Worm (Caenorhabditis elegans) whole organism, young adult: Measurements from ENCODE around the gene pelo-1.
A peak's percentile ranks its signal among the peaks of the same experiment; 100 is the strongest.

Source experiments
- B0035.1 ChIP-seq: sonication (generic microtip); optimal IDR thresholded peaks from 2 replicates; lab custom pipeline; 2016; ENCODE audit warnings: missing genetic modification characterization, mild to moderate bottlenecking, missing compliant biosample characterization, missing genotype, missing genetic modification reagents
- B0336.3 ChIP-seq: fragments of 200-800 bp; sonication (Bioruptor generic); IDR thresholded peaks from 2 replicates; pipeline ENCODE4 v1.3.6; 2022; ENCODE audit warnings: missing genetic modification characterization, missing compliant biosample characterization
- C06A6.2 ChIP-seq: fragments of 200-800 bp; sonication (Bioruptor generic); conservative IDR thresholded peaks from 2 replicates; pipeline ENCODE4 v1.3.6; 2022; ENCODE audit warnings: missing genetic modification characterization, missing compliant biosample characterization
- F10E7.11 ChIP-seq: sonication (generic microtip); optimal IDR thresholded peaks from 2 replicates; lab custom pipeline; 2017; ENCODE audit warnings: mild to moderate bottlenecking, missing genetic modification characterization, moderate library complexity, missing compliant biosample characterization
- F52B5.7 ChIP-seq: sonication (generic microtip); optimal IDR thresholded peaks from 2 replicates; lab custom pipeline; 2016; ENCODE audit warnings: mild to moderate bottlenecking, missing genetic modification characterization, missing compliant biosample characterization
- F57A8.1 ChIP-seq: fragments of 200-800 bp; sonication (Bioruptor generic); optimal IDR thresholded peaks from 2 replicates; lab custom pipeline; 2018; ENCODE audit warnings: mild to moderate bottlenecking, missing genetic modification characterization, moderate library complexity, missing compliant biosample characterization
- K12H6.12 ChIP-seq: fragments of 200-800 bp; sonication (Bioruptor generic); optimal IDR thresholded peaks from 2 replicates; lab custom pipeline; 2018; ENCODE audit warnings: mild to moderate bottlenecking, missing genetic modification characterization, missing compliant biosample characterization
- T07F8.4 ChIP-seq: sonication (generic microtip); optimal IDR thresholded peaks from 2 replicates; lab custom pipeline; 2016; ENCODE audit warnings: mild to moderate bottlenecking, missing genetic modification characterization, moderate library complexity, missing compliant biosample characterization
- Y53F4B.3 ChIP-seq: fragments of 200-800 bp; sonication (Bioruptor generic); IDR thresholded peaks from 2 replicates; pipeline ENCODE4 v1.3.6; 2022; ENCODE audit warnings: missing genetic modification reagents, missing genetic modification characterization, missing compliant biosample characterization
- Y79H2A.3 ChIP-seq: fragments of 200-800 bp; sonication (Bioruptor generic); conservative IDR thresholded peaks from 2 replicates; pipeline ENCODE4 v1.3.6; 2022; ENCODE audit warnings: missing genetic modification reagents, missing genetic modification characterization, missing compliant biosample characterization
- akir-1 ChIP-seq: fragments of 200-800 bp; sonication (Bioruptor generic); optimal IDR thresholded peaks from 2 replicates; lab custom pipeline; 2018; ENCODE audit warnings: mild to moderate bottlenecking, missing genetic modification characterization, moderate library complexity, missing compliant biosample characterization
- atf-7 ChIP-seq: sonication (generic microtip); optimal IDR thresholded peaks from 2 replicates; lab custom pipeline; 2017; ENCODE audit warnings: mild to moderate bottlenecking, missing genetic modification characterization, missing compliant biosample characterization
- attf-6 ChIP-seq: fragments of 200-800 bp; sonication (Bioruptor generic); IDR thresholded peaks from 2 replicates; pipeline ENCODE4 v1.3.6; 2022; ENCODE audit warnings: missing genetic modification reagents, missing genetic modification characterization, missing compliant biosample characterization
- bed-1 ChIP-seq: fragments of 200-800 bp; sonication (Bioruptor generic); IDR thresholded peaks from 2 replicates; pipeline ENCODE4 v1.3.6; 2022; ENCODE audit warnings: missing genetic modification reagents, missing genetic modification characterization, missing compliant biosample characterization
- bed-2 ChIP-seq: fragments of 200-800 bp; sonication (Bioruptor generic); IDR thresholded peaks from 2 replicates; pipeline ENCODE4 v1.3.6; 2022; ENCODE audit warnings: missing genetic modification reagents, missing genetic modification characterization, missing compliant biosample characterization
- ceh-91 ChIP-seq: fragments of 200-800 bp; sonication (Bioruptor generic); IDR thresholded peaks from 2 replicates; pipeline ENCODE4 v1.3.6; 2022; ENCODE audit warnings: missing genetic modification reagents, missing genetic modification characterization, missing compliant biosample characterization
- chd-7 ChIP-seq: sonication (generic microtip); optimal IDR thresholded peaks from 2 replicates; lab custom pipeline; 2016; ENCODE audit warnings: mild to moderate bottlenecking, missing genetic modification characterization, moderate library complexity, missing compliant biosample characterization
- dpl-1 ChIP-seq: fragments of 150-350 bp; optimal IDR thresholded peaks from 2 replicates; lab custom pipeline; 2014; ENCODE audit warnings: missing biosample characterization, missing genetic modification reagents, missing genetic modification characterization
- egl-44 ChIP-seq: fragments of 200-800 bp; sonication (Bioruptor generic); IDR thresholded peaks from 2 replicates; pipeline ENCODE4 v1.3.6; 2022; ENCODE audit warnings: missing genetic modification reagents, missing genetic modification characterization, missing compliant biosample characterization
- ekl-4 ChIP-seq: fragments of 200-800 bp; sonication (Bioruptor generic); IDR thresholded peaks from 2 replicates; pipeline ENCODE4 v1.3.6; 2022; ENCODE audit warnings: missing genetic modification reagents, missing genetic modification characterization, missing compliant biosample characterization
- ets-4 ChIP-seq: fragments of 200-800 bp; sonication (Bioruptor generic); optimal IDR thresholded peaks from 2 replicates; lab custom pipeline; 2018; ENCODE audit warnings: mild to moderate bottlenecking, missing genetic modification characterization, missing compliant biosample characterization
- hlh-26 ChIP-seq: fragments of 200-800 bp; sonication (Bioruptor generic); conservative IDR thresholded peaks from 2 replicates; pipeline ENCODE4 v1.3.6; 2022; ENCODE audit warnings: missing genetic modification reagents, missing genetic modification characterization, missing compliant biosample characterization
- hmg-20 ChIP-seq: fragments of 200-800 bp; sonication (Bioruptor generic); IDR thresholded peaks from 2 replicates; pipeline ENCODE4 v1.3.6; 2022; ENCODE audit warnings: missing genetic modification reagents, missing genetic modification characterization, missing compliant biosample characterization
- hsf-1 ChIP-seq: fragments of 200-800 bp; sonication (Bioruptor generic); IDR thresholded peaks from 2 replicates; pipeline ENCODE4 v1.3.6; 2022; ENCODE audit warnings: missing genetic modification reagents, missing genetic modification characterization, missing compliant biosample characterization
- lag-1 ChIP-seq: fragments of 200-800 bp; sonication (Bioruptor generic); IDR thresholded peaks from 2 replicates; pipeline ENCODE4 v1.3.6; 2022; ENCODE audit warnings: missing genetic modification reagents, missing genetic modification characterization, missing compliant biosample characterization
- lin-35 ChIP-seq, 3 experiments: fragments of 150-350 bp in 2 of 3; sonication (generic microtip) in 1 of 3; optimal IDR thresholded peaks; 2 replicates each; lab custom pipeline; 2014 to 2018; ENCODE audit warnings: missing biosample characterization in 3 of 3, missing genetic modification characterization in 3 of 3, missing genetic modification reagents in 3 of 3
- lin-40 ChIP-seq: sonication (generic microtip); optimal IDR thresholded peaks from 2 replicates; lab custom pipeline; 2016; ENCODE audit warnings: missing genetic modification characterization, mild to moderate bottlenecking, missing compliant biosample characterization, missing genotype, missing genetic modification reagents
- lin-54 ChIP-seq: fragments of 200-800 bp; sonication (Bioruptor generic); optimal IDR thresholded peaks from 2 replicates; lab custom pipeline; 2018; ENCODE audit warnings: mild to moderate bottlenecking, missing genetic modification characterization, missing compliant biosample characterization
- madf-8 ChIP-seq: fragments of 200-800 bp; sonication (Bioruptor generic); conservative IDR thresholded peaks from 2 replicates; pipeline ENCODE4 v1.3.6; 2022; ENCODE audit warnings: missing genetic modification reagents, missing genetic modification characterization, missing compliant biosample characterization
- mes-4 ChIP-seq: sonication (generic microtip); optimal IDR thresholded peaks from 2 replicates; lab custom pipeline; 2016; ENCODE audit warnings: missing genotype, missing genetic modification characterization, missing compliant biosample characterization
- nfya-1 ChIP-seq: sonication (generic microtip); optimal IDR thresholded peaks from 2 replicates; lab custom pipeline; 2017; ENCODE audit warnings: antibody characterized with exemption, missing compliant biosample characterization, missing genetic modification characterization, borderline replicate concordance; ENCODE audit not compliant: insufficient read depth
- nhr-90 ChIP-seq: sonication (generic microtip); optimal IDR thresholded peaks from 2 replicates; lab custom pipeline; 2016; ENCODE audit warnings: missing genotype, mild to moderate bottlenecking, missing genetic modification characterization, missing compliant biosample characterization
- rcor-1 ChIP-seq: fragments of 200-800 bp; sonication (Bioruptor generic); IDR thresholded peaks from 2 replicates; pipeline ENCODE4 v1.3.6; 2022; ENCODE audit warnings: missing genetic modification reagents, missing genetic modification characterization, missing compliant biosample characterization
- sdz-38 ChIP-seq: sonication (generic microtip); optimal IDR thresholded peaks from 2 replicates; lab custom pipeline; 2016; ENCODE audit warnings: missing genotype, missing genetic modification characterization, missing compliant biosample characterization
- sea-2 ChIP-seq: fragments of 200-800 bp; sonication (Bioruptor generic); IDR thresholded peaks from 2 replicates; pipeline ENCODE4 v1.3.6; 2022; ENCODE audit warnings: missing genetic modification characterization, missing compliant biosample characterization
- snpc-3.4 ChIP-seq: sonication (generic microtip); optimal IDR thresholded peaks from 2 replicates; lab custom pipeline; 2017; ENCODE audit warnings: missing genetic modification characterization, mild to moderate bottlenecking, missing compliant biosample characterization, antibody characterized with exemption, moderate library complexity, missing genotype, missing genetic modification reagents
- tlf-1 ChIP-seq: fragments of 200-800 bp; sonication (Bioruptor generic); optimal IDR thresholded peaks from 2 replicates; lab custom pipeline; 2018; ENCODE audit warnings: mild to moderate bottlenecking, missing genetic modification characterization, missing compliant biosample characterization
- unc-130 ChIP-seq: sonication (generic microtip); optimal IDR thresholded peaks from 2 replicates; lab custom pipeline; 2016; ENCODE audit warnings: missing genetic modification reagents, missing genetic modification characterization, missing compliant biosample characterization

pelo-1 gene

DNA sequence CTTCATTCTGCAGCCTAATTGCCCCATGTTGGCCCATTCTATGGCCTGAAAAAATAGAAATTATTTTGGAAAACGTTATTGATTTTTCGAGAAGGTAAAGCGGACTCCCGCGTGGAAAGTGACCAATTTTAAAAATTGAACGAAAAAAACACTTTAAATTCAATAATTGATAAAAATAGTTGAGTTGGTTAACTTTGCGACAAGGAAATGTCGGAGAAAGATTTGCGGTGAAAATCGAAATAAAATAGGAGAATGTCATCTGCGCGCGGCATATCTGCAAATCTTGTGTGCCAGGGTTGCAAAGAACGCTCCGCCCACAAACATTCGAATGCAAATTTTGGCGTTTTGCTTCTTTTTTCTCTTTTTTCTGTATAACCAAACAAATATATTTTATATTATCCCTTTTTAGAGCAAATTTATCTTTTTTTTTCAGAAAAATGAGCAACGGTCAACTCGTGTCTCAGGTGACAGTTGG, 33.1 kb downstream of the pelo-1 start, which contains the start of the genes rnf-121 and C16C10.4 (continued):
- TF ChIP-seq hsf-1 (no peak), tlf-1 (GFP tag; lab: Kevin White, UChicago) (peak; percentile 38)

DNA sequence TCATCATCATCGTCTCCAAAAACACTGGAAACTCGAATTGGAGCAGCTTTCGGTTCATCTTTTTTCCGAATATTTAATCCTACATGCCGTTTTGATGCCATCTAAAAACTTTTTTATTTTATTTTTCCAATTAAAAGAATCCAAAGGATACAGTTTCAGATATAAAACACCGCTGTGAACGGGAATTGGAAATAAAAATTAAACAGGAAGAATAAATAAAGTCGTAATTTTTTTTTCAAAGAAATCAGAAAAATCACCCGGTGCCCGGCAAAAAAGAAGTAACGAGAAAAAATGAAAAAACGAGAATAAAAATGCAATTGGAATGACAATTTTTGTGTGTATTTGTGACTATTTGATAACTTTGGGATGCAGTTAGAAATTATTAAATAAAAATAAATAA, 35.4 kb downstream of the pelo-1 start, which contains the start of gene ccdc-55:
ccdc-55 (minus strand) TSS at position 101 of the 400 bp plus-strand sequence.
- TF ChIP-seq akir-1 (GFP tag; lab: Kevin White, UChicago) (no peak), lag-1 (GFP tag; lab: Robert Waterston, UW) (no peak), sea-2 (no peak), mes-4 (no peak), egl-44 (GFP tag; lab: Robert Waterston, UW) (no peak), attf-6 (GFP tag; lab: Robert Waterston, UW) (no peak), Y79H2A.3 (GFP tag; lab: Robert Waterston, UW) (no peak), B0035.1 (no peak), C06A6.2 (GFP tag; lab: Robert Waterston, UW) (no peak), nfya-1 (tag; lab: Kevin White, UChicago) (no peak), hlh-26 (GFP tag; lab: Robert Waterston, UW) (no peak), ets-4 (no peak), ceh-91 (GFP tag; lab: Robert Waterston, UW) (no peak), dpl-1 (GFP tag; lab: Kevin White, UChicago) (no peak), chd-7 (no peak), F57A8.1 (no peak), F52B5.7 (tag; lab: Kevin White, UChicago) (no peak), Y53F4B.3 (GFP tag; lab: Robert Waterston, UW) (no peak), ekl-4 (GFP tag; lab: Robert Waterston, UW) (no peak), rcor-1 (GFP tag; lab: Robert Waterston, UW) (no peak)
- TF ChIP-seq, all 124 proteins: peak for 0

DNA sequence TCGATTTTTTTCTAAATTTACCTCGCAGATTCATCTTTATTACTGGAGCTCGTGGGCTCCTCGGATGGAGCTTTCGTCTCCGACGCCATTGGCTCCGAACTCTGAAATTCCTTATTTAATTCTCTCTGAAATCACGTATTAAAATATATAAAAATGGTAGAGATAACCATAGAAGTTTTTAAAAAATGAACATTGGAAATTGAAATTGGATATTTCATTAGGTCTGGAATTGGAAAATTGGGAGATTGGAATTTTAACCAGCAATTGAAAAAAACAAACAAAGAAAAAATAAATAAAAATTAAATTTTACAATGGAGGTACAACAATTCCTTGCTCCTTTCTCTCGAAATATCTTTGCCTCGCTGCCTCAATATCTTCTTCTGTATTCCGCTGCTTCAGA, 37.3 kb downstream of the pelo-1 start, which contains the start of gene rnf-5:
rnf-5 (minus strand) TSS at position 101 of the 400 bp plus-strand sequence.
- TF ChIP-seq unc-130 (GFP tag; lab: Kevin White, UChicago) = no peak
- TF ChIP-seq lin-40 = no peak
- no peak for TF ChIP-seq F10E7.11 (tag; lab: Kevin White, UChicago)
- TF ChIP-seq snpc-3.4 = no peak
- TF ChIP-seq, all 124 proteins: peak for 0

DNA sequence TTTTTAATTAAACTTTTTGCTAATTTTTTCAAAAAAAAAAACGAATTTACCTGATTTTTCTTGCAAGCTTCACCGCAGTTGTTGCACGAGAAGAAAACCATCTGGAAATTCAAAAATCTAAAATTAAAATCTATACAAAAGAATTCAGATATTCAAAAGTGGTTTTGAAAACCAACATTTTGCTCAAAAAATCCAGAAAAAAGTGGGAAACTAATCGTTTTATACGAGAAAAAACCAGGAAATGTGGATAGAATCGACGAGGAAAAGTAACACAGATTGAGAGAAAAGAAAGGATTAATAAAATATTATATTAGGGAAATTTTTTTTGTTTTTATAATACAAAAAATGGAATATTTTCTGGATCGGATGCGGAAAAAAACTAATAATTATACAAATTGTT, 40.0 kb downstream of the pelo-1 start, which contains the start of gene C16C10.8:
C16C10.8 (minus strand) TSS at position 101 of the 400 bp plus-strand sequence.
- no peak for TF ChIP-seq hmg-20 (GFP tag; lab: Robert Waterston, UW)
- TF ChIP-seq atf-7 (tag; lab: Kevin White, UChicago) = no peak
- TF ChIP-seq ets-4 = no peak
- TF ChIP-seq bed-2 = no peak
- no peak for TF ChIP-seq K12H6.12 (tag; lab: Kevin White, UChicago)
- TF ChIP-seq F52B5.7 (tag; lab: Kevin White, UChicago) = no peak
- no peak for TF ChIP-seq madf-8
- TF ChIP-seq B0336.3 (GFP tag; lab: Robert Waterston, UW) = no peak
- TF ChIP-seq T07F8.4 (tag; lab: Kevin White, UChicago) = no peak
- TF ChIP-seq lin-54 (GFP tag; lab: Kevin White, UChicago) = no peak
- no peak for TF ChIP-seq ekl-4 (GFP tag; lab: Robert Waterston, UW)
- TF ChIP-seq sdz-38 (tag; lab: Kevin White, UChicago) = no peak
- no peak for TF ChIP-seq bed-1 (GFP tag; lab: Robert Waterston, UW)
- no peak for TF ChIP-seq B0035.1
- TF ChIP-seq nhr-90 = no peak
- no peak for TF ChIP-seq C06A6.2 (GFP tag; lab: Robert Waterston, UW)
- no peak for TF ChIP-seq lin-35 (GFP tag; optimal IDR thresholded peaks at IDR 0.05; lab: Kevin White, UChicago)
- TF ChIP-seq Y53F4B.3 (GFP tag; lab: Robert Waterston, UW) = no peak
